Fruit fly (Drosophila melanogaster) whole organism, embryonic: Measurements from ENCODE around the gene Mocs2A.

Experiments used
- Ada2b ChIP-seq: fragments of 200-800 bp; sonication (Bioruptor generic); IDR thresholded peaks from 2 replicates; pipeline ENCODE4 v1.3.6; 2022; ENCODE audit warnings: missing biosample characterization, missing genetic modification characterization
- CG2199 ChIP-seq: fragments of 200-800 bp; sonication (Bioruptor generic); IDR thresholded peaks from 3 replicates; pipeline ENCODE4 v1.3.6; 2022; ENCODE audit warnings: missing biosample characterization, missing genetic modification characterization
- CG30020 ChIP-seq: fragments of 200-800 bp; optimal IDR thresholded peaks from 2 replicates; lab custom pipeline; 2019; ENCODE audit warnings: missing biosample characterization, mild to moderate bottlenecking, missing genetic modification characterization, moderate library complexity
- CG3065 ChIP-seq: fragments of 200-800 bp; sonication (Bioruptor generic); optimal IDR thresholded peaks from 2 replicates; lab custom pipeline; 2016; ENCODE audit warnings: missing biosample characterization, missing genetic modification characterization
- CG33213 ChIP-seq: fragments of 200-800 bp; sonication (Bioruptor generic); optimal IDR thresholded peaks from 3 replicates; lab custom pipeline; 2016; ENCODE audit warnings: missing biosample characterization, missing genetic modification characterization
- CG6813 ChIP-seq: fragments of 200-800 bp; sonication (Bioruptor generic); optimal IDR thresholded peaks from 2 replicates; lab custom pipeline; 2017; ENCODE audit warnings: missing biosample characterization, missing genetic modification characterization, mild to moderate bottlenecking, moderate library complexity, missing genetic modification reagents
- CG7372 ChIP-seq: fragments of 200-800 bp; sonication (Bioruptor generic); IDR thresholded peaks from 2 replicates; pipeline ENCODE4 v1.3.6; 2022; ENCODE audit warnings: missing biosample characterization, missing genetic modification characterization
- CG9876 ChIP-seq: fragments of 200-800 bp; sonication (Bioruptor generic); optimal IDR thresholded peaks from 2 replicates; lab custom pipeline; 2016; ENCODE audit warnings: missing biosample characterization, missing genetic modification characterization
- Camta ChIP-seq: fragments of 200-800 bp; sonication (Bioruptor generic); optimal IDR thresholded peaks from 2 replicates; lab custom pipeline; 2016; ENCODE audit warnings: missing biosample characterization, missing genetic modification characterization
- Dip3 ChIP-seq: fragments of 200-800 bp; sonication (Bioruptor generic); optimal IDR thresholded peaks from 3 replicates; lab custom pipeline; 2016; ENCODE audit warnings: missing biosample characterization, missing genetic modification characterization
- Drgx ChIP-seq: fragments of 200-800 bp; sonication (Bioruptor generic); IDR thresholded peaks from 2 replicates; pipeline ENCODE4 v1.3.6; 2022; ENCODE audit warnings: missing biosample characterization, missing genetic modification characterization
- Hr3 ChIP-seq: fragments of 200-800 bp; sonication (Bioruptor generic); optimal IDR thresholded peaks from 3 replicates; lab custom pipeline; 2016; ENCODE audit warnings: missing biosample characterization, missing genetic modification characterization
- Lhr ChIP-seq: fragments of 200-800 bp; sonication (Bioruptor generic); optimal IDR thresholded peaks from 3 replicates; lab custom pipeline; 2017; ENCODE audit warnings: mild to moderate bottlenecking, missing biosample characterization, missing genetic modification reagents, missing genetic modification characterization
- Med ChIP-seq: fragments of 200-800 bp; sonication (Bioruptor generic); peaks from one replicate; lab custom pipeline; 2016; ENCODE audit warnings: missing biosample characterization, missing genetic modification characterization, mild to moderate bottlenecking, inconsistent platforms, moderate library complexity
- Oli ChIP-seq: fragments of 200-800 bp; sonication (Bioruptor generic); optimal IDR thresholded peaks from 2 replicates; lab custom pipeline; 2018; ENCODE audit warnings: missing biosample characterization, mild to moderate bottlenecking, missing genetic modification characterization, moderate library complexity
- Ssrp ChIP-seq: fragments of 200-800 bp; sonication (Bioruptor generic); optimal IDR thresholded peaks from 2 replicates; lab custom pipeline; 2018; ENCODE audit warnings: missing biosample characterization, mild to moderate bottlenecking, missing genetic modification characterization, moderate library complexity
- ara ChIP-seq: fragments of 200-800 bp; sonication (Bioruptor generic); IDR thresholded peaks from 2 replicates; pipeline ENCODE4 v1.3.6; 2022; ENCODE audit warnings: missing biosample characterization, missing genetic modification characterization
- ash1 ChIP-seq: fragments of 200-800 bp; sonication (Bioruptor generic); optimal IDR thresholded peaks from 2 replicates; lab custom pipeline; 2018; ENCODE audit warnings: missing biosample characterization, mild to moderate bottlenecking, missing genetic modification characterization
- dimm ChIP-seq: fragments of 200-800 bp; sonication (Bioruptor generic); IDR thresholded peaks from 2 replicates; pipeline ENCODE4 v1.3.6; 2022; ENCODE audit warnings: missing biosample characterization, missing genetic modification characterization
- dmrt99B ChIP-seq: fragments of 200-800 bp; sonication (Bioruptor generic); optimal IDR thresholded peaks from 2 replicates; lab custom pipeline; 2018; ENCODE audit warnings: missing biosample characterization, mild to moderate bottlenecking, missing genetic modification characterization, moderate library complexity
- gcm2 ChIP-seq: fragments of 200-800 bp; sonication (Bioruptor generic); optimal IDR thresholded peaks from 2 replicates; lab custom pipeline; 2016; ENCODE audit warnings: missing biosample characterization, missing genetic modification characterization
- hb ChIP-seq: fragments of 200-800 bp; sonication (Bioruptor generic); IDR thresholded peaks from 3 replicates; pipeline ENCODE4 v1.3.6; 2022; ENCODE audit warnings: missing biosample characterization, missing genetic modification characterization; ENCODE audit not compliant: partially characterized antibody
- hbn ChIP-seq: fragments of 200-800 bp; sonication (Bioruptor generic); IDR thresholded peaks from 2 replicates; pipeline ENCODE4 v1.3.6; 2022; ENCODE audit warnings: missing biosample characterization, missing genetic modification characterization; ENCODE audit not compliant: partially characterized antibody
- p53 ChIP-seq: fragments of 200-800 bp; sonication (Bioruptor generic); optimal IDR thresholded peaks from 2 replicates; lab custom pipeline; 2016; ENCODE audit warnings: missing biosample characterization, missing genetic modification characterization
- pan ChIP-seq, 4 experiments: fragments of >200 bp in 3 of 4; fragments of 200-800 bp in 1 of 4; sonication (Bioruptor generic) in 1 of 4; optimal IDR thresholded peaks in 3 of 4; IDR thresholded peaks in 1 of 4; 2 replicates each; pipeline versions ENCODE4 v1.3.6 to Lab custom; 2017 to 2022; ENCODE audit warnings: missing biosample characterization in 2 of 4, missing genetic modification characterization in 2 of 4, mixed read lengths in 1 of 4
- sens ChIP-seq: fragments of 200-800 bp; sonication (Bioruptor generic); peaks from one replicate; lab custom pipeline; 2016; ENCODE audit warnings: missing biosample characterization, missing genetic modification characterization
- unpg ChIP-seq: fragments of 200-800 bp; sonication (Bioruptor generic); optimal IDR thresholded peaks from 3 replicates; lab custom pipeline; 2018; ENCODE audit warnings: missing biosample characterization, mild to moderate bottlenecking, missing genetic modification characterization, moderate library complexity
- zen ChIP-seq: fragments of 200-800 bp; sonication (Bioruptor generic); optimal IDR thresholded peaks from 3 replicates; lab custom pipeline; 2018; ENCODE audit warnings: missing biosample characterization, mild to moderate bottlenecking, missing genetic modification characterization, moderate library complexity

Gene Mocs2A

DNA sequence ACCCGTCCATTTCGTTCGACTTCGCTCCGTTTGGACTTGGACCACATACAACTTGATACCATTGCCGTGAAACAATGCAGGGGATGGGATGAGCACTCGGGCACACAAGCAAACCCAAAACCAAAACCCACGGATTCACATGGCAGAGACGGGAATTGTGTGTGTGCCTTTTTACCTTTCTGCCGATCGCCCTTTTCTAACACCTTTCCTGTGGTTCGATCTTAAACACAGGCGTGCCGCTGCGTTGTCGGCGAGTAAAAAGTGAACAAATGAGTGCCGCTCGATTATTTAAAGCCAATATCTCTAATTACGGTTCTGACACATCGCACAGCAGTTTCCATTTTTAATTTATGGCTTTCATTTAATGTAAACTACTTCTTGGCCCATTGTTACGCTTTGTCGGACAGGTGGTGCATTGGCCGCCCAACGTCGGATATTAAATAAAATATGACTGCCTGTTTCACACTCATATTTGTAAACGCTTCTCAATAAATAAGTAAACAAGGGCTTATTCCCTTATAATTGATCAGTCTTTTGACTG lies 49.8 kb downstream of the Mocs2A start (continued):
- TF ChIP-seq CG3065 (GFP tag; lab: Kevin White, UChicago) (no peak), sens (GFP tag; lab: Kevin White, UChicago) (peak; percentile 8), Ada2b (no peak), CG2199 (peak; percentile 85; the same call in 2 of the 3 replicates), CG30020 (tag; lab: Kevin White, UChicago) (no peak), dimm (GFP tag; lab: Robert Waterston, UW) (no peak), Ssrp (tag; lab: Kevin White, UChicago) (no peak), gcm2 (GFP tag; lab: Kevin White, UChicago) (no peak), hbn (GFP tag; lab: Robert Waterston, UW) (no peak), Dip3 (GFP tag; lab: Kevin White, UChicago) (no peak), CG9876 (GFP tag; lab: Kevin White, UChicago) (no peak), CG7372 (no peak), dmrt99B (tag; lab: Kevin White, UChicago) (no peak), ash1 (GFP tag; lab: Kevin White, UChicago) (no peak), Hr3 (no peak), unpg (GFP tag; lab: Kevin White, UChicago) (no peak), Drgx (GFP tag; lab: Robert Waterston, UW) (no peak), CG6813 (no peak), Med (GFP tag; lab: Kevin White, UChicago) (peak; percentile 64), zen (peak; percentile 87), Oli (tag; lab: Kevin White, UChicago) (no peak), Camta (no peak), ara (no peak), hb (GFP tag; lab: Robert Waterston, UW) (no peak), CG33213 (GFP tag; lab: Kevin White, UChicago) (no peak), p53 (GFP tag; lab: Kevin White, UChicago) (no peak), pan (optimal IDR thresholded peaks at IDR 0.05; lab: Kevin White, UChicago) (no peak), pan (GFP tag; optimal IDR thresholded peaks at IDR 0.05 in 1 of 2, IDR thresholded peaks at IDR 0.05 in 1 of 2) (no peak), Lhr (GFP tag; lab: Kevin White, UChicago) (no peak)
